Fruit fly (Drosophila melanogaster) whole organism, embryonic: ENCODE measurements around the gene Rsph1.

Experiments
- Antp ChIP-seq: fragments of 200-800 bp; sonication (Bioruptor generic); optimal IDR thresholded peaks from 3 replicates; lab custom pipeline; 2016; ENCODE audit warnings: missing biosample characterization, missing genetic modification characterization
- CG10431 ChIP-seq: fragments of 200-800 bp; sonication (Bioruptor generic); optimal IDR thresholded peaks from 3 replicates; lab custom pipeline; 2018; ENCODE audit warnings: missing biosample characterization, mild to moderate bottlenecking, missing genetic modification characterization
- CG10979 ChIP-seq: fragments of 200-800 bp; sonication (Bioruptor generic); optimal IDR thresholded peaks from 2 replicates; lab custom pipeline; 2018; ENCODE audit warnings: missing biosample characterization, mild to moderate bottlenecking, missing genetic modification characterization, moderate library complexity
- CG11093 ChIP-seq: fragments of 200-800 bp; sonication (Bioruptor generic); IDR thresholded peaks from 3 replicates; pipeline ENCODE4 v1.3.6; 2022; ENCODE audit warnings: missing biosample characterization, missing genetic modification characterization
- CG11247 ChIP-seq: fragments of 200-800 bp; sonication (Bioruptor generic); IDR thresholded peaks from 2 replicates; pipeline ENCODE4 v1.3.6; 2022; ENCODE audit warnings: missing biosample characterization, missing genetic modification characterization
- CG13123 ChIP-seq: fragments of 200-800 bp; sonication (Bioruptor generic); optimal IDR thresholded peaks from 2 replicates; lab custom pipeline; 2016; ENCODE audit warnings: missing biosample characterization, missing genetic modification characterization
- CG16863 ChIP-seq: fragments of 200-800 bp; sonication (Bioruptor generic); optimal IDR thresholded peaks from 3 replicates; lab custom pipeline; 2016; ENCODE audit warnings: missing biosample characterization, missing genetic modification characterization
- CG17359 ChIP-seq: fragments of 200-800 bp; sonication (Bioruptor generic); optimal IDR thresholded peaks from 3 replicates; lab custom pipeline; 2018; ENCODE audit warnings: missing biosample characterization, mild to moderate bottlenecking, missing genetic modification characterization, moderate library complexity
- CG18599 ChIP-seq: fragments of 200-800 bp; sonication (Bioruptor generic); optimal IDR thresholded peaks from 3 replicates; lab custom pipeline; 2017; ENCODE audit warnings: missing biosample characterization, missing genetic modification characterization, mild to moderate bottlenecking, moderate library complexity, missing genetic modification reagents
- CG2202 ChIP-seq: fragments of 200-800 bp; sonication (Bioruptor generic); optimal IDR thresholded peaks from 2 replicates; lab custom pipeline; 2018; ENCODE audit warnings: missing biosample characterization, mild to moderate bottlenecking, missing genetic modification characterization
- CG7556 ChIP-seq: fragments of 200-800 bp; sonication (Bioruptor generic); optimal IDR thresholded peaks from 2 replicates; lab custom pipeline; 2017; ENCODE audit warnings: missing biosample characterization, mild to moderate bottlenecking, missing genetic modification characterization
- CG8290 ChIP-seq, 3 experiments: fragments of 200-800 bp; sonication (Bioruptor generic); optimal IDR thresholded peaks; 2 replicates each; lab custom pipeline; 2016 to 2019; ENCODE audit warnings: missing biosample characterization in 3 of 3, missing genetic modification characterization in 3 of 3, mild to moderate bottlenecking in 2 of 3, moderate library complexity in 1 of 3
- CG9437 ChIP-seq: fragments of 200-800 bp; sonication (Bioruptor generic); optimal IDR thresholded peaks from 2 replicates; lab custom pipeline; 2018; ENCODE audit warnings: missing biosample characterization, mild to moderate bottlenecking, missing genetic modification characterization
- D ChIP-seq, 2 experiments: fragments of 200-800 bp in 1 of 2; fragments of >200 bp in 1 of 2; sonication (Bioruptor generic) in 1 of 2; optimal IDR thresholded peaks; 2 replicates in 1 of 2; 3 replicates in 1 of 2; lab custom pipeline; 2017; ENCODE audit warnings: mild to moderate bottlenecking in 1 of 2, missing biosample characterization in 1 of 2, missing genetic modification characterization in 1 of 2, missing genetic modification reagents in 1 of 2
- D19B ChIP-seq: fragments of 200-800 bp; sonication (Bioruptor generic); optimal IDR thresholded peaks from 2 replicates; lab custom pipeline; 2017; ENCODE audit warnings: missing biosample characterization, mild to moderate bottlenecking, missing genetic modification characterization
- Dip3 ChIP-seq: fragments of 200-800 bp; sonication (Bioruptor generic); optimal IDR thresholded peaks from 3 replicates; lab custom pipeline; 2016; ENCODE audit warnings: missing biosample characterization, missing genetic modification characterization
- Doc3 ChIP-seq: fragments of 200-800 bp; sonication (Bioruptor generic); IDR thresholded peaks from 3 replicates; pipeline ENCODE4 v1.3.6; 2022; ENCODE audit warnings: missing biosample characterization, missing genetic modification characterization; ENCODE audit not compliant: partially characterized antibody
- E2f2 ChIP-seq: fragments of 200-800 bp; sonication (Bioruptor generic); IDR thresholded peaks from 2 replicates; pipeline ENCODE4 v1.3.6; 2022; ENCODE audit warnings: missing biosample characterization, missing genetic modification characterization
- ERR ChIP-seq: fragments of 200-800 bp; sonication (Bioruptor generic); optimal IDR thresholded peaks from 2 replicates; lab custom pipeline; 2016; ENCODE audit warnings: missing biosample characterization, missing genetic modification characterization
- Hey ChIP-seq: fragments of 200-800 bp; sonication (Bioruptor generic); optimal IDR thresholded peaks from 3 replicates; lab custom pipeline; 2018; ENCODE audit warnings: missing biosample characterization, mild to moderate bottlenecking, missing genetic modification characterization
- Hr39 ChIP-seq: fragments of >200 bp; optimal IDR thresholded peaks from 2 replicates; lab custom pipeline; 2017
- Nf-YC ChIP-seq: fragments of 200-800 bp; optimal IDR thresholded peaks from 3 replicates; lab custom pipeline; 2019; ENCODE audit warnings: missing biosample characterization, mild to moderate bottlenecking, missing genetic modification characterization, moderate library complexity
- Sox100B ChIP-seq: fragments of 200-800 bp; sonication (Bioruptor generic); optimal IDR thresholded peaks from 3 replicates; lab custom pipeline; 2018; ENCODE audit warnings: missing biosample characterization, mild to moderate bottlenecking, missing genetic modification characterization
- al ChIP-seq: fragments of 200-800 bp; sonication (Bioruptor generic); IDR thresholded peaks from 2 replicates; pipeline ENCODE4 v1.3.6; 2022; ENCODE audit warnings: missing biosample characterization, missing genetic modification characterization
- aop ChIP-seq: fragments of 200-800 bp; sonication (Bioruptor generic); IDR thresholded peaks from 2 replicates; pipeline ENCODE4 v1.3.6; 2022; ENCODE audit warnings: missing biosample characterization, missing genetic modification characterization
- bcd ChIP-seq: fragments of 200-800 bp; sonication (Bioruptor generic); optimal IDR thresholded peaks from 2 replicates; lab custom pipeline; 2017; ENCODE audit warnings: missing biosample characterization, mild to moderate bottlenecking, missing genetic modification characterization
- chn ChIP-seq: fragments of 200-800 bp; sonication (Bioruptor generic); optimal IDR thresholded peaks from 2 replicates; lab custom pipeline; 2016; ENCODE audit warnings: missing biosample characterization, missing genetic modification characterization
- crp ChIP-seq, 2 experiments: fragments of 200-800 bp; sonication (Bioruptor generic); optimal IDR thresholded peaks; 2 replicates in 1 of 2; 3 replicates in 1 of 2; lab custom pipeline; 2017; ENCODE audit warnings: missing biosample characterization in 2 of 2, missing genetic modification characterization in 2 of 2, mild to moderate bottlenecking in 1 of 2, moderate library complexity in 1 of 2
- dimm ChIP-seq: fragments of 200-800 bp; sonication (Bioruptor generic); IDR thresholded peaks from 2 replicates; pipeline ENCODE4 v1.3.6; 2022; ENCODE audit warnings: missing biosample characterization, missing genetic modification characterization
- fd102C ChIP-seq: fragments of 200-800 bp; sonication (Bioruptor generic); optimal IDR thresholded peaks from 2 replicates; lab custom pipeline; 2018; ENCODE audit warnings: missing biosample characterization, mild to moderate bottlenecking, missing genetic modification characterization, moderate library complexity
- gsb ChIP-seq: fragments of 200-800 bp; sonication (Bioruptor generic); IDR thresholded peaks from 2 replicates; pipeline ENCODE4 v1.3.6; 2022; ENCODE audit warnings: missing biosample characterization, missing genetic modification characterization
- ham ChIP-seq: fragments of 200-800 bp; sonication (Bioruptor generic); IDR thresholded peaks from 2 replicates; pipeline ENCODE4 v1.3.6; 2022; ENCODE audit warnings: missing biosample characterization, missing genetic modification characterization
- hbn ChIP-seq: fragments of 200-800 bp; sonication (Bioruptor generic); IDR thresholded peaks from 2 replicates; pipeline ENCODE4 v1.3.6; 2022; ENCODE audit warnings: missing biosample characterization, missing genetic modification characterization; ENCODE audit not compliant: partially characterized antibody
- hth ChIP-seq: fragments of >200 bp; optimal IDR thresholded peaks from 2 replicates; lab custom pipeline; 2017; ENCODE audit warnings: inconsistent platforms
- jing ChIP-seq: fragments of 200-800 bp; sonication (Bioruptor generic); optimal IDR thresholded peaks from 2 replicates; lab custom pipeline; 2018; ENCODE audit warnings: missing biosample characterization, mild to moderate bottlenecking, missing genetic modification characterization
- lbe ChIP-seq: fragments of 200-800 bp; sonication (Bioruptor generic); optimal IDR thresholded peaks from 2 replicates; lab custom pipeline; 2016; ENCODE audit warnings: missing biosample characterization, mild to moderate bottlenecking, missing genetic modification characterization
- lola ChIP-seq, 3 experiments: fragments of >200 bp in 2 of 3; fragments of 200-800 bp in 1 of 3; sonication (Bioruptor generic) in 1 of 3; optimal IDR thresholded peaks; 2 replicates each; lab custom pipeline; 2017 to 2019; ENCODE audit warnings: missing biosample characterization in 3 of 3, missing genetic modification characterization in 3 of 3, mild to moderate bottlenecking in 1 of 3, moderate library complexity in 1 of 3
- luna ChIP-seq: fragments of 200-800 bp; sonication (Bioruptor generic); optimal IDR thresholded peaks from 2 replicates; lab custom pipeline; 2016; ENCODE audit warnings: missing biosample characterization, missing genetic modification characterization
- nerfin-2 ChIP-seq: fragments of 200-800 bp; sonication (Bioruptor generic); IDR thresholded peaks from 2 replicates; pipeline ENCODE4 v1.3.6; 2022; ENCODE audit warnings: missing biosample characterization, missing genetic modification characterization; ENCODE audit not compliant: partially characterized antibody
- pan ChIP-seq, 4 experiments: fragments of >200 bp in 3 of 4; fragments of 200-800 bp in 1 of 4; sonication (Bioruptor generic) in 1 of 4; optimal IDR thresholded peaks in 3 of 4; IDR thresholded peaks in 1 of 4; 2 replicates each; pipeline versions ENCODE4 v1.3.6 to Lab custom; 2017 to 2022; ENCODE audit warnings: missing biosample characterization in 2 of 4, missing genetic modification characterization in 2 of 4, mixed read lengths in 1 of 4
- pita ChIP-seq: fragments of 200-800 bp; sonication (Bioruptor generic); optimal IDR thresholded peaks from 2 replicates; lab custom pipeline; 2017; ENCODE audit warnings: missing biosample characterization, mild to moderate bottlenecking, missing genetic modification characterization
- schlank ChIP-seq: fragments of 200-800 bp; sonication (Bioruptor generic); optimal IDR thresholded peaks from 2 replicates; lab custom pipeline; 2018; ENCODE audit warnings: missing biosample characterization, mild to moderate bottlenecking, missing genetic modification characterization
- sim ChIP-seq: fragments of 200-800 bp; sonication (Bioruptor generic); IDR thresholded peaks from 2 replicates; pipeline ENCODE4 v1.3.6; 2022; ENCODE audit warnings: missing biosample characterization, missing genetic modification characterization
- so ChIP-seq: fragments of 200-800 bp; sonication (Bioruptor generic); IDR thresholded peaks from 3 replicates; pipeline ENCODE4 v1.3.6; 2022; ENCODE audit warnings: missing biosample characterization, missing genetic modification characterization
- sr ChIP-seq: fragments of 200-800 bp; sonication (Bioruptor generic); IDR thresholded peaks from 3 replicates; pipeline ENCODE4 v1.3.6; 2022; ENCODE audit warnings: missing biosample characterization, missing genetic modification characterization
- stwl ChIP-seq: fragments of 200-800 bp; sonication (Bioruptor generic); optimal IDR thresholded peaks from 3 replicates; lab custom pipeline; 2018; ENCODE audit warnings: missing biosample characterization, mild to moderate bottlenecking, missing genetic modification characterization, moderate library complexity
- trh ChIP-seq: fragments of 200-800 bp; sonication (Bioruptor generic); optimal IDR thresholded peaks from 2 replicates; lab custom pipeline; 2016; ENCODE audit warnings: missing biosample characterization, missing genetic modification characterization
- unc-4 ChIP-seq: fragments of 200-800 bp; sonication (Bioruptor generic); IDR thresholded peaks from 2 replicates; pipeline ENCODE4 v1.3.6; 2022; ENCODE audit warnings: missing biosample characterization, missing genetic modification characterization; ENCODE audit not compliant: partially characterized antibody
- usp ChIP-seq: fragments of >200 bp; optimal IDR thresholded peaks from 2 replicates; lab custom pipeline; 2017; ENCODE audit warnings: missing biosample characterization, missing genetic modification characterization

The Rsph1 gene

dm6 chr2L:13222225-13222648 lies 39.0 kb downstream of the Rsph1 start, which contains the start of the genes Ski6 and CG16812 (continued):
- TF ChIP-seq hbn (GFP tag; lab: Robert Waterston, UW) (peak; percentile 36; the same call in 1 of the 2 replicates), ERR (no peak), CG10431 (peak; percentile 40), Hr39 (lab: Kevin White, UChicago) (no peak), pita (GFP tag; lab: Kevin White, UChicago) (no peak), CG8290 (GFP tag; optimal IDR thresholded peaks at IDR 0.05; lab: Kevin White, UChicago) (peak; percentile 37), CG8290 (tag; optimal IDR thresholded peaks at IDR 0.05; lab: Kevin White, UChicago) (no peak), sr (GFP tag; lab: Robert Waterston, UW) (no peak), pan (optimal IDR thresholded peaks at IDR 0.05; lab: Kevin White, UChicago) (no peak), pan (GFP tag; optimal IDR thresholded peaks at IDR 0.05 in 1 of 2, IDR thresholded peaks at IDR 0.05 in 1 of 2) (peak in 1 of 2 experiments; percentile 67), al (peak; percentile 58), usp (GFP tag; lab: Kevin White, UChicago) (no peak), stwl (tag; lab: Kevin White, UChicago) (peak; percentile 79), hth (lab: Kevin White, UChicago) (no peak), D (optimal IDR thresholded peaks at IDR 0.05; lab: Kevin White, UChicago) (no peak), D (GFP tag; optimal IDR thresholded peaks at IDR 0.05; lab: Kevin White, UChicago) (no peak), Antp (GFP tag; lab: Kevin White, UChicago) (no peak), luna (GFP tag; lab: Kevin White, UChicago) (no peak), E2f2 (GFP tag; lab: Robert Waterston, UW) (peak; percentile 58; the same call in 1 of the 2 replicates), sim (GFP tag; lab: Robert Waterston, UW) (no peak), CG7556 (GFP tag; lab: Kevin White, UChicago) (peak; percentile 65), gsb (GFP tag; lab: Robert Waterston, UW) (no peak), Hey (no peak), CG9437 (GFP tag; lab: Kevin White, UChicago) (no peak), CG11247 (GFP tag; lab: Robert Waterston, UW) (peak; percentile 52; the same call in 1 of the 2 replicates), bcd (GFP tag; lab: Kevin White, UChicago) (peak; percentile 49), schlank (no peak), Doc3 (GFP tag; lab: Robert Waterston, UW) (no peak; the same call in 2 of the 3 replicates), trh (peak; percentile 36), CG2202 (tag; lab: Kevin White, UChicago) (peak; percentile 43), chn (GFP tag; lab: Kevin White, UChicago) (peak; percentile 35), nerfin-2 (no peak), CG18599 (no peak), lbe (GFP tag; lab: Kevin White, UChicago) (no peak), CG10979 (tag; lab: Kevin White, UChicago) (peak; percentile 67), CG13123 (peak; percentile 67), dimm (GFP tag; lab: Robert Waterston, UW) (no peak), unc-4 (GFP tag; lab: Robert Waterston, UW) (peak; percentile 61), CG17359 (tag; lab: Kevin White, UChicago) (peak; percentile 78), so (GFP tag; lab: Robert Waterston, UW) (no peak; the same call in 2 of the 3 replicates), Sox100B (GFP tag; lab: Kevin White, UChicago) (no peak), CG16863 (GFP tag; lab: Kevin White, UChicago) (no peak), lola (GFP tag; optimal IDR thresholded peaks at IDR 0.05; lab: Kevin White, UChicago) (peak in 1 of 3 experiments; percentile 71), CG11093 (GFP tag; lab: Robert Waterston, UW) (no peak), jing (GFP tag; lab: Kevin White, UChicago) (no peak), ham (no peak), Nf-YC (no peak), fd102C (no peak), D19B (GFP tag; lab: Kevin White, UChicago) (peak; percentile 10), crp (GFP tag; optimal IDR thresholded peaks at IDR 0.05; lab: Kevin White, UChicago) (peak in 1 of 2 experiments; percentile 62), aop (GFP tag; lab: Robert Waterston, UW) (no peak), Dip3 (GFP tag; lab: Kevin White, UChicago) (peak; percentile 30)
